Worm (Caenorhabditis elegans) whole organism, L4 larva: ENCODE measurements around the gene panl-2.

Source experiments
- F26F4.8 ChIP-seq: fragments of 200-800 bp; sonication (Bioruptor generic); conservative IDR thresholded peaks from 2 replicates; pipeline ENCODE4 v1.3.6; 2022; ENCODE audit warnings: missing genetic modification characterization, missing compliant biosample characterization
- T26A8.4 ChIP-seq: fragments of 200-800 bp; sonication (Bioruptor generic); IDR thresholded peaks from 2 replicates; pipeline ENCODE4 v1.3.6; 2022; ENCODE audit warnings: missing genetic modification characterization, missing compliant biosample characterization
- Y48G9A.11 ChIP-seq: fragments of 200-800 bp; sonication (Bioruptor generic); IDR thresholded peaks from 2 replicates; pipeline ENCODE4 v1.3.6; 2022; ENCODE audit warnings: missing genetic modification reagents, missing genetic modification characterization, missing compliant biosample characterization
- Y75B8A.6 ChIP-seq: fragments of 200-800 bp; sonication (Bioruptor generic); IDR thresholded peaks from 2 replicates; pipeline ENCODE4 v1.3.6; 2022; ENCODE audit warnings: missing genetic modification reagents, missing genetic modification characterization, missing compliant biosample characterization
- ZK337.2 ChIP-seq: fragments of 200-800 bp; sonication (Bioruptor generic); IDR thresholded peaks from 2 replicates; pipeline ENCODE4 v1.3.6; 2022; ENCODE audit warnings: missing genetic modification reagents, missing genetic modification characterization, missing compliant biosample characterization
- ZK546.5 ChIP-seq, 2 experiments: sonication (generic microtip); optimal IDR thresholded peaks; 2 replicates each; lab custom pipeline; 2017; ENCODE audit warnings: missing biosample characterization in 2 of 2, missing genetic modification characterization in 2 of 2
- aha-1 ChIP-seq: fragments of 150-350 bp; peaks from one replicate; lab custom pipeline; 2014; ENCODE audit warnings: missing biosample characterization, missing genetic modification characterization
- arid-1 ChIP-seq: fragments of 200-800 bp; sonication (Bioruptor generic); conservative IDR thresholded peaks from 2 replicates; pipeline ENCODE4 v1.3.6; 2022; ENCODE audit warnings: missing genetic modification reagents, missing genetic modification characterization, missing compliant biosample characterization
- ceh-20 ChIP-seq: fragments of 200-800 bp; sonication (Bioruptor generic); IDR thresholded peaks from 2 replicates; pipeline ENCODE4 v1.3.6; 2022; ENCODE audit warnings: missing genetic modification reagents, missing genetic modification characterization, missing compliant biosample characterization
- ceh-28 ChIP-seq: fragments of 150-350 bp; optimal IDR thresholded peaks from 2 replicates; lab custom pipeline; 2014; ENCODE audit warnings: missing biosample characterization, missing genetic modification reagents, missing genetic modification characterization
- ceh-44 ChIP-seq: fragments of 200-800 bp; sonication (Bioruptor generic); IDR thresholded peaks from 2 replicates; pipeline ENCODE4 v1.3.6; 2022; ENCODE audit warnings: missing genetic modification reagents, missing genetic modification characterization, missing compliant biosample characterization
- ctbp-1 ChIP-seq: fragments of 200-800 bp; sonication (Bioruptor generic); IDR thresholded peaks from 2 replicates; pipeline ENCODE4 v1.3.6; 2022; ENCODE audit warnings: missing genetic modification reagents, missing genetic modification characterization, missing compliant biosample characterization
- daf-12 ChIP-seq: fragments of 150-350 bp; optimal IDR thresholded peaks from 2 replicates; lab custom pipeline; 2014; ENCODE audit warnings: missing biosample characterization, missing genetic modification reagents, missing genetic modification characterization
- daf-19 ChIP-seq: fragments of 200-800 bp; sonication (Bioruptor generic); conservative IDR thresholded peaks from 2 replicates; pipeline ENCODE4 v1.3.6; 2022; ENCODE audit warnings: missing genetic modification characterization, missing compliant biosample characterization
- daf-8 ChIP-seq: fragments of 200-800 bp; sonication (Bioruptor generic); IDR thresholded peaks from 2 replicates; pipeline ENCODE4 v1.3.6; 2022; ENCODE audit warnings: missing genetic modification characterization, missing compliant biosample characterization
- duxl-1 ChIP-seq: sonication (generic microtip); optimal IDR thresholded peaks from 2 replicates; lab custom pipeline; 2016; ENCODE audit warnings: mild to moderate bottlenecking, missing genetic modification characterization, moderate library complexity, missing compliant biosample characterization; ENCODE audit not compliant: poor library complexity
- fos-1 ChIP-seq: fragments of 150-350 bp; optimal IDR thresholded peaks from 2 replicates; lab custom pipeline; 2014; ENCODE audit warnings: missing biosample characterization, missing genetic modification characterization
- gei-8 ChIP-seq: fragments of 200-800 bp; sonication (Bioruptor generic); optimal IDR thresholded peaks from 2 replicates; lab custom pipeline; 2018; ENCODE audit warnings: mild to moderate bottlenecking, missing genetic modification characterization, missing compliant biosample characterization
- hmg-1.1 ChIP-seq: fragments of 200-800 bp; sonication (Bioruptor generic); IDR thresholded peaks from 2 replicates; pipeline ENCODE4 v1.3.6; 2022; ENCODE audit warnings: missing genetic modification reagents, missing genetic modification characterization, missing compliant biosample characterization
- lin-1 ChIP-seq: fragments of 200-800 bp; sonication (Bioruptor generic); IDR thresholded peaks from 2 replicates; pipeline ENCODE4 v1.3.6; 2022; ENCODE audit warnings: missing genetic modification reagents, missing genetic modification characterization, missing compliant biosample characterization
- lin-38 ChIP-seq: fragments of 200-800 bp; sonication (Bioruptor generic); IDR thresholded peaks from 2 replicates; pipeline ENCODE4 v1.3.6; 2022; ENCODE audit warnings: missing genetic modification reagents, missing genetic modification characterization, missing compliant biosample characterization
- lin-39 ChIP-seq: fragments of 150-350 bp; optimal IDR thresholded peaks from 2 replicates; lab custom pipeline; 2014; ENCODE audit warnings: missing biosample characterization, missing genetic modification reagents, missing genetic modification characterization
- lsy-2 ChIP-seq, 2 experiments: fragments of 150-350 bp in 1 of 2; sonication (generic microtip) in 1 of 2; optimal IDR thresholded peaks; 2 replicates each; lab custom pipeline; 2014 to 2017; ENCODE audit warnings: missing biosample characterization in 2 of 2, missing genetic modification characterization in 2 of 2
- madf-5 ChIP-seq, 2 experiments: fragments of 200-800 bp; sonication (Bioruptor generic); IDR thresholded peaks; 2 replicates each; pipeline ENCODE4 v1.3.6; 2022; ENCODE audit warnings: missing compliant biosample characterization in 2 of 2, missing genetic modification characterization in 2 of 2
- mep-1 ChIP-seq: fragments of 150-350 bp; sonication (generic microtip); optimal IDR thresholded peaks from 3 replicates; lab custom pipeline; 2014; ENCODE audit warnings: missing biosample characterization, missing genetic modification characterization
- mes-2 ChIP-seq: sonication (generic microtip); optimal IDR thresholded peaks from 2 replicates; lab custom pipeline; 2016; ENCODE audit warnings: missing genotype, mild to moderate bottlenecking, missing genetic modification characterization, missing compliant biosample characterization; ENCODE audit not compliant: poor library complexity, severe bottlenecking
- mxl-3 ChIP-seq: fragments of 200-800 bp; sonication (Bioruptor generic); optimal IDR thresholded peaks from 2 replicates; lab custom pipeline; 2018; ENCODE audit warnings: mild to moderate bottlenecking, missing genetic modification characterization, missing compliant biosample characterization
- nhr-111 ChIP-seq: fragments of 200-800 bp; sonication (Bioruptor generic); optimal IDR thresholded peaks from 2 replicates; lab custom pipeline; 2018; ENCODE audit warnings: mild to moderate bottlenecking, missing genetic modification characterization, missing compliant biosample characterization
- nhr-42 ChIP-seq: fragments of 200-800 bp; sonication (Bioruptor generic); IDR thresholded peaks from 2 replicates; pipeline ENCODE4 v1.3.6; 2022; ENCODE audit warnings: missing genetic modification characterization, missing compliant biosample characterization
- nhr-48 ChIP-seq: sonication (generic microtip); optimal IDR thresholded peaks from 2 replicates; lab custom pipeline; 2016; ENCODE audit warnings: mild to moderate bottlenecking, missing genetic modification characterization, missing compliant biosample characterization
- nhr-6 ChIP-seq: fragments of 150-350 bp; optimal IDR thresholded peaks from 2 replicates; lab custom pipeline; 2014; ENCODE audit warnings: missing biosample characterization, missing genetic modification characterization
- nhr-77 ChIP-seq: fragments of 150-350 bp; optimal IDR thresholded peaks from 2 replicates; lab custom pipeline; 2014; ENCODE audit warnings: missing biosample characterization, missing genetic modification characterization
- pha-4 ChIP-seq, 2 experiments: fragments of 150-350 bp in 1 of 2; fragments of 200-800 bp in 1 of 2; sonication (Bioruptor generic) in 1 of 2; IDR thresholded peaks in 1 of 2; optimal IDR thresholded peaks in 1 of 2; 2 replicates each; pipeline versions ENCODE4 v1.3.6 to Lab custom; 2014 to 2022; ENCODE audit warnings: missing genetic modification characterization in 2 of 2, missing genetic modification reagents in 2 of 2, missing biosample characterization in 1 of 2, missing compliant biosample characterization in 1 of 2
- php-3 ChIP-seq: fragments of 200-800 bp; sonication (Bioruptor generic); IDR thresholded peaks from 2 replicates; pipeline ENCODE4 v1.3.6; 2022; ENCODE audit warnings: missing genetic modification reagents, missing genetic modification characterization, missing compliant biosample characterization
- saeg-2 ChIP-seq: fragments of 200-800 bp; sonication (Bioruptor generic); IDR thresholded peaks from 2 replicates; pipeline ENCODE4 v1.3.6; 2022; ENCODE audit warnings: missing genetic modification reagents, missing genetic modification characterization, missing compliant biosample characterization
- set-16 ChIP-seq: fragments of 200-800 bp; sonication (Bioruptor generic); IDR thresholded peaks from 2 replicates; pipeline ENCODE4 v1.3.6; 2022; ENCODE audit warnings: missing genetic modification reagents, missing genetic modification characterization, missing compliant biosample characterization
- snpc-4 ChIP-seq: fragments of 150-350 bp; optimal IDR thresholded peaks from 2 replicates; lab custom pipeline; 2014; ENCODE audit warnings: missing biosample characterization, missing genetic modification characterization
- spr-1 ChIP-seq: sonication (generic microtip); optimal IDR thresholded peaks from 2 replicates; lab custom pipeline; 2016; ENCODE audit warnings: mild to moderate bottlenecking, missing genetic modification characterization, missing compliant biosample characterization
- tag-97 ChIP-seq: fragments of 200-800 bp; sonication (Bioruptor generic); IDR thresholded peaks from 2 replicates; pipeline ENCODE4 v1.3.6; 2022; ENCODE audit warnings: missing genetic modification characterization, missing compliant biosample characterization
- unc-130 ChIP-seq: sonication (generic microtip); optimal IDR thresholded peaks from 2 replicates; lab custom pipeline; 2016; ENCODE audit warnings: missing genetic modification reagents, missing genetic modification characterization, missing compliant biosample characterization
- unc-39 ChIP-seq: sonication (generic microtip); optimal IDR thresholded peaks from 2 replicates; lab custom pipeline; 2017; ENCODE audit warnings: missing biosample characterization, missing genetic modification characterization
- unc-62 ChIP-seq, 3 experiments: fragments of 150-350 bp in 1 of 3; sonication (generic microtip); optimal IDR thresholded peaks in 2 of 3; peaks in 1 of 3; 1 replicate in 1 of 3; 2 replicates in 2 of 3; lab custom pipeline; 2014 to 2017; ENCODE audit warnings: missing biosample characterization in 3 of 3, missing genetic modification characterization in 3 of 3, missing genetic modification reagents in 3 of 3, missing genotype in 1 of 3
- zfp-2 ChIP-seq: sonication (generic microtip); optimal IDR thresholded peaks from 2 replicates; lab custom pipeline; 2016; ENCODE audit warnings: mild to moderate bottlenecking, missing genetic modification characterization, missing compliant biosample characterization
- ztf-7 ChIP-seq: fragments of 150-350 bp; optimal IDR thresholded peaks from 2 replicates; lab custom pipeline; 2014; ENCODE audit warnings: missing biosample characterization, missing genetic modification characterization

The panl-2 gene

ce11 chrIII:6981989-6982553 is 14.1 kb upstream of the panl-2 start, which contains the start of gene F31E3.6:
Gene F31E3.6, plus strand, starts transcription at chrIII:6982081.
- TF ChIP-seq lin-38 (GFP tag; lab: Robert Waterston, UW): peak; percentile 44; the same call in 1 of the 2 replicates
- TF ChIP-seq Y48G9A.11 (GFP tag; lab: Robert Waterston, UW): peak; percentile 52; the same call in 1 of the 2 replicates
- TF ChIP-seq lsy-2 (tag; optimal IDR thresholded peaks at IDR 0.05; lab: Kevin White, UChicago): peak; percentile 9 to 28
- TF ChIP-seq hmg-1.1: 0 out of 2 replicates have a peak, but pooled peaks have one; percentile 41
- TF ChIP-seq T26A8.4 (GFP tag; lab: Robert Waterston, UW): peak; percentile 14; the same call in 1 of the 2 replicates

- TF ChIP-seq unc-130 (GFP tag; lab: Kevin White, UChicago): no peak
- TF ChIP-seq unc-62 (GFP tag; optimal IDR thresholded peaks at IDR 0.05 in 1 of 2; lab: Kevin White, UChicago): peak in 1 of 2 experiments; percentile 65
- no peak for TF ChIP-seq unc-62 (tag; optimal IDR thresholded peaks at IDR 0.05; lab: Kevin White, UChicago)
- no peak for TF ChIP-seq ztf-7 (tag; lab: Kevin White, UChicago)
- TF ChIP-seq, all 104 proteins: peak for 1
These were observed 11.7 kb upstream of the panl-2 start, which contains the start of gene ceh-20 for ce11 chrIII:6979584-6979983. Gene ceh-20, plus strand, starts transcription at chrIII:6979884.

ce11 chrIII:6978875-6979274 is 10.9 kb upstream of the panl-2 start:
- TF ChIP-seq F26F4.8 (GFP tag; lab: Robert Waterston, UW) (no peak), lsy-2 (tag; optimal IDR thresholded peaks at IDR 0.05; lab: Kevin White, UChicago) (peak; percentile 61 to 87), unc-62 (GFP tag; optimal IDR thresholded peaks at IDR 0.05 in 1 of 2; lab: Kevin White, UChicago) (peak in 1 of 2 experiments; percentile 100), unc-62 (tag; optimal IDR thresholded peaks at IDR 0.05; lab: Kevin White, UChicago) (no peak), daf-12 (tag; lab: Kevin White, UChicago) (no peak), nhr-77 (no peak), ctbp-1 (GFP tag; lab: Robert Waterston, UW) (peak; percentile 69), aha-1 (tag; lab: Kevin White, UChicago) (peak; percentile 35), lin-39 (tag; lab: Kevin White, UChicago) (no peak), T26A8.4 (GFP tag; lab: Robert Waterston, UW) (no peak), ZK546.5 (tag; optimal IDR thresholded peaks at IDR 0.05; lab: Kevin White, UChicago) (no peak), nhr-48 (tag; lab: Kevin White, UChicago) (no peak), lin-1 (GFP tag; lab: Robert Waterston, UW) (no peak), nhr-42 (GFP tag; lab: Robert Waterston, UW) (no peak), set-16 (GFP tag; lab: Robert Waterston, UW) (no peak), saeg-2 (GFP tag; lab: Robert Waterston, UW) (no peak), arid-1 (no peak), snpc-4 (tag; lab: Kevin White, UChicago) (no peak), spr-1 (no peak), nhr-6 (tag; lab: Kevin White, UChicago) (no peak), fos-1 (no peak), pha-4 (GFP tag; IDR thresholded peaks at IDR 0.05; lab: Robert Waterston, UW) (no peak), pha-4 (tag; optimal IDR thresholded peaks at IDR 0.05; lab: Kevin White, UChicago) (no peak), duxl-1 (tag; lab: Kevin White, UChicago) (no peak), ceh-44 (no peak), mep-1 (peak; percentile 73), ceh-28 (tag; lab: Kevin White, UChicago) (no peak), Y48G9A.11 (GFP tag; lab: Robert Waterston, UW) (no peak), mxl-3 (peak; percentile 58), mes-2 (peak; percentile 49), unc-39 (tag; lab: Kevin White, UChicago) (no peak), tag-97 (GFP tag; lab: Robert Waterston, UW) (no peak), daf-8 (GFP tag; lab: Robert Waterston, UW) (no peak), daf-19 (GFP tag; lab: Robert Waterston, UW) (no peak), ZK337.2 (GFP tag; lab: Robert Waterston, UW) (no peak), Y75B8A.6 (no peak), gei-8 (GFP tag; lab: Kevin White, UChicago) (no peak), nhr-111 (GFP tag; lab: Kevin White, UChicago) (no peak), php-3 (GFP tag; lab: Robert Waterston, UW) (no peak), zfp-2 (tag; lab: Kevin White, UChicago) (no peak), madf-5 (GFP tag; IDR thresholded peaks at IDR 0.05; lab: Robert Waterston, UW) (no peak), ceh-20 (GFP tag; lab: Robert Waterston, UW) (peak; percentile 91), hmg-1.1 (peak; percentile 34; the same call in 1 of the 2 replicates)
